Fruit fly (Drosophila melanogaster): Measurements from ENCODE around the gene alpha-Man-Ib.

The alpha-Man-Ib gene

DNA sequence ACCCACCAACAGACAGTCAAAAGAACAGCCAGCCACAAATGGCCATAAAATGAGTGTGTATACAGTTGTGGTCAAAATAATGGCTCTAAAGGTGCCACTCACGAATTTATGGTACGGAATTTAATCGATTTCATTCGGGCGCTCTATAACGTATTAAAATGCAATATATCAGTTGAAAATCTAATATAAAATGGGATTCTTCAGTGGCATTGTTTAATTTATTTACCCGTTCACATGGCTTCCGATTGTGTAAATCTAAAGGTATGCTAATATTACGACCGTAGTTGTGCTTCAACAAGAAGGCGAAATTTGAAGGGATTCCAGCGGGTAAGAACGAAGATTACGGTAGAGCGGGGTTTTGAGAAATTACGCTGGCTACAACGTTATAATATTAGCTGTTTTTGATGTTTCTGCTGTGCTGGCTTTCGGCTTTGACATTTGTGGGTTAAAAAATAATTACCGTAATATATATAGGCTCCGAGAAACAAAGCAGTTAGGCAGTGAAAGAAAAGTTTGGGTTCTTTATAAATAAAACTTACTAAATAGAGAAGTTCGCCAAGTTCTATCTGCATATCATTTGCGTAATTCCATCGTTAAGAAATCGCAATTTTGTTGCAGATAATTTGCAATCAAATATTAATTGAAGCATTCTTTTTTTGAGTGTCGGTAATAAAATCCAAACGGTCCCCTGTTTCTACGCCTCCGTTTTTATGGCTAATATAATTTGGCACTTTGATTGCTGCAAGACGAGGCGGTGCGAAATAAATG, 36.8 kb downstream of the alpha-Man-Ib start (continued):
- peak; percentile 77 for TF ChIP-seq sens (GFP tag)
- no peak for TF ChIP-seq CG9215 (GFP tag; IDR thresholded peaks at IDR 0.05)
- no peak for TF ChIP-seq CG8388 (GFP tag; optimal IDR thresholded peaks at IDR 0.05)
- peak; percentile 37 for TF ChIP-seq dmrt99B (tag; optimal IDR thresholded peaks at IDR 0.05)
- peak; percentile 43 for TF ChIP-seq gem (tag; optimal IDR thresholded peaks at IDR 0.05)
- TF ChIP-seq bowl (GFP tag; IDR thresholded peaks at IDR 0.05) = no peak
- TF ChIP-seq CG9727 (GFP tag; optimal IDR thresholded peaks at IDR 0.05) = peak; percentile 22
- TF ChIP-seq luna (GFP tag; optimal IDR thresholded peaks at IDR 0.05) = no peak
- peak; percentile 51 for TF ChIP-seq Abd-B (GFP tag; optimal IDR thresholded peaks at IDR 0.05)
- no peak for TF ChIP-seq ERR (GFP tag; optimal IDR thresholded peaks at IDR 0.05)
- peak in 1 of 2 experiments; percentile 1 for TF ChIP-seq Pdp1 (GFP tag; optimal IDR thresholded peaks at IDR 0.05)
- TF ChIP-seq CG17359 (tag; optimal IDR thresholded peaks at IDR 0.05) = no peak
- peak; percentile 24 for TF ChIP-seq CG3281 (GFP tag; optimal IDR thresholded peaks at IDR 0.05)
- TF ChIP-seq CG6683 (GFP tag; optimal IDR thresholded peaks at IDR 0.05) = no peak
- TF ChIP-seq CG11398 (GFP tag; optimal IDR thresholded peaks at IDR 0.05) = no peak
- no peak for TF ChIP-seq CG16863 (GFP tag; optimal IDR thresholded peaks at IDR 0.05)
- TF ChIP-seq Rfx (GFP tag; IDR thresholded peaks at IDR 0.05) = peak; percentile 29; the same call in 1 of the 2 replicates
- no peak for TF ChIP-seq danr (GFP tag; IDR thresholded peaks at IDR 0.05)
- TF ChIP-seq CG11504 (tag; optimal IDR thresholded peaks at IDR 0.05) = peak; percentile 24
- peak; percentile 31 for TF ChIP-seq lab (GFP tag; optimal IDR thresholded peaks at IDR 0.05)
- TF ChIP-seq CG10267 (tag; optimal IDR thresholded peaks at IDR 0.05) = peak; percentile 14
- no peak for TF ChIP-seq zfh1 (GFP tag; IDR thresholded peaks at IDR 0.05)
- no peak for TF ChIP-seq prd (optimal IDR thresholded peaks at IDR 0.05)
- 0 out of 3 replicates have a peak, but pooled peaks have one; percentile 23 for TF ChIP-seq prd (GFP tag; IDR thresholded peaks at IDR 0.05)
- TF ChIP-seq ewg (GFP tag; optimal IDR thresholded peaks at IDR 0.05) = no peak
- TF ChIP-seq CHES-1-like (GFP tag; optimal IDR thresholded peaks at IDR 0.05) = no peak
- peak; percentile 45 for TF ChIP-seq CG7556 (GFP tag; optimal IDR thresholded peaks at IDR 0.05)
- TF ChIP-seq Meics (GFP tag; optimal IDR thresholded peaks at IDR 0.05) = peak; percentile 20
- no peak for TF ChIP-seq CG14050 (GFP tag; IDR thresholded peaks at IDR 0.05)
- TF ChIP-seq CG4282 (GFP tag; optimal IDR thresholded peaks at IDR 0.05) = no peak
- 0 out of 2 replicates have a peak, but pooled peaks have one; percentile 6 for TF ChIP-seq CG14014 (GFP tag; IDR thresholded peaks at IDR 0.05)
- 0 out of 2 replicates have a peak, but pooled peaks have one; percentile 7 for TF ChIP-seq CG32532 (GFP tag; IDR thresholded peaks at IDR 0.05)
- TF ChIP-seq CG2875 (GFP tag; optimal IDR thresholded peaks at IDR 0.05) = no peak
- no peak for TF ChIP-seq CG16813 (GFP tag; IDR thresholded peaks at IDR 0.05; ENCODE audit: partially characterized antibody)
- peak; percentile 24 for TF ChIP-seq cwo (GFP tag; optimal IDR thresholded peaks at IDR 0.05)
- TF ChIP-seq nau (GFP tag; optimal IDR thresholded peaks at IDR 0.05) = no peak
- no peak for TF ChIP-seq dan (GFP tag; IDR thresholded peaks at IDR 0.05)
- TF ChIP-seq org-1 (GFP tag; optimal IDR thresholded peaks at IDR 0.05) = peak; percentile 1
- TF ChIP-seq stc (GFP tag; IDR thresholded peaks at IDR 0.05) = peak; percentile 45
- TF ChIP-seq otp (GFP tag; IDR thresholded peaks at IDR 0.05) = no peak
- TF ChIP-seq bab2 (GFP tag; optimal IDR thresholded peaks at IDR 0.05) = no peak
- TF ChIP-seq CTCF (GFP tag; optimal IDR thresholded peaks at IDR 0.05) = no peak
- TF ChIP-seq Med (GFP tag) = peak; percentile 40
- peak; percentile 5 for TF ChIP-seq CG13775 (GFP tag; optimal IDR thresholded peaks at IDR 0.05)
- no peak for TF ChIP-seq aop (GFP tag; IDR thresholded peaks at IDR 0.05)
- TF ChIP-seq her (GFP tag; optimal IDR thresholded peaks at IDR 0.05) = no peak
- peak; percentile 9 for TF ChIP-seq lilli (GFP tag; optimal IDR thresholded peaks at IDR 0.05)
- TF ChIP-seq Bgb (GFP tag; IDR thresholded peaks at IDR 0.05; ENCODE audit: partially characterized antibody) = no peak
- TF ChIP-seq unpg (GFP tag; optimal IDR thresholded peaks at IDR 0.05) = peak; percentile 13
- TF ChIP-seq CG11085 (GFP tag; IDR thresholded peaks at IDR 0.05) = no peak
